Worm (Caenorhabditis elegans) whole organism, early embryonic: ENCODE results near the gene zmp-5.
A peak's percentile ranks its signal among the peaks of the same experiment; 100 is the strongest.

ENCODE experiments used
- B0310.2 ChIP-seq: sonication (generic microtip); optimal IDR thresholded peaks from 2 replicates; lab custom pipeline; 2016; ENCODE audit warnings: mild to moderate bottlenecking, missing genetic modification characterization, missing compliant biosample characterization
- F13C5.2 ChIP-seq: sonication (generic microtip); optimal IDR thresholded peaks from 2 replicates; lab custom pipeline; 2017; ENCODE audit warnings: mild to moderate bottlenecking, missing genetic modification characterization, inconsistent platforms, missing compliant biosample characterization
- aly-1 ChIP-seq: sonication (generic microtip); optimal IDR thresholded peaks from 2 replicates; lab custom pipeline; 2016; ENCODE audit warnings: missing genetic modification characterization, missing compliant biosample characterization
- ama-1 ChIP-seq: fragments of 150-350 bp; optimal IDR thresholded peaks from 2 replicates; lab custom pipeline; 2014
- ceh-13 ChIP-seq: fragments of 200-800 bp; sonication (Bioruptor generic); optimal IDR thresholded peaks from 2 replicates; lab custom pipeline; 2018; ENCODE audit warnings: mild to moderate bottlenecking, missing genetic modification characterization, missing compliant biosample characterization
- ceh-36 ChIP-seq: sonication (generic microtip); optimal IDR thresholded peaks from 2 replicates; lab custom pipeline; 2016; ENCODE audit warnings: missing genetic modification characterization, inconsistent platforms, missing compliant biosample characterization
- ets-7 ChIP-seq: sonication (generic microtip); optimal IDR thresholded peaks from 2 replicates; lab custom pipeline; 2016; ENCODE audit warnings: missing genotype, missing genetic modification characterization, missing compliant biosample characterization
- flt-1 ChIP-seq: fragments of 200-800 bp; sonication (Bioruptor generic); IDR thresholded peaks from 2 replicates; pipeline ENCODE4 v1.3.6; 2022; ENCODE audit warnings: missing genetic modification characterization, missing compliant biosample characterization
- hmbx-1 ChIP-seq: sonication (generic microtip); optimal IDR thresholded peaks from 2 replicates; lab custom pipeline; 2016; ENCODE audit warnings: mild to moderate bottlenecking, missing genetic modification characterization, missing compliant biosample characterization
- hmg-4 ChIP-seq: fragments of 200-800 bp; sonication (Bioruptor generic); optimal IDR thresholded peaks from 2 replicates; lab custom pipeline; 2018; ENCODE audit warnings: mild to moderate bottlenecking, missing genetic modification characterization, missing compliant biosample characterization
- hnd-1 ChIP-seq: sonication (generic microtip); optimal IDR thresholded peaks from 2 replicates; lab custom pipeline; 2016; ENCODE audit warnings: missing genetic modification characterization, missing compliant biosample characterization
- pes-1 ChIP-seq: fragments of 200-800 bp; sonication (Bioruptor generic); IDR thresholded peaks from 2 replicates; pipeline ENCODE4 v1.3.6; 2022; ENCODE audit warnings: missing genetic modification reagents, missing genetic modification characterization, missing compliant biosample characterization
- scrt-1 ChIP-seq: fragments of 200-800 bp; sonication (Bioruptor generic); IDR thresholded peaks from 2 replicates; pipeline ENCODE4 v1.3.6; 2022; ENCODE audit warnings: missing genetic modification characterization, missing compliant biosample characterization
- sea-1 ChIP-seq: fragments of 200-800 bp; sonication (Bioruptor generic); conservative IDR thresholded peaks from 2 replicates; pipeline ENCODE4 v1.3.6; 2022; ENCODE audit warnings: missing genetic modification characterization, missing compliant biosample characterization
- tbx-11 ChIP-seq: fragments of 200-800 bp; sonication (Bioruptor generic); IDR thresholded peaks from 2 replicates; pipeline ENCODE4 v1.3.6; 2022; ENCODE audit warnings: missing genetic modification characterization, missing compliant biosample characterization
- tbx-37 ChIP-seq: fragments of 200-800 bp; sonication (Bioruptor generic); conservative IDR thresholded peaks from 2 replicates; pipeline ENCODE4 v1.3.6; 2022; ENCODE audit warnings: missing genetic modification reagents, missing genetic modification characterization, missing compliant biosample characterization
- tra-4 ChIP-seq: sonication (generic microtip); optimal IDR thresholded peaks from 2 replicates; lab custom pipeline; 2017; ENCODE audit warnings: missing genetic modification characterization, missing compliant biosample characterization

Gene zmp-5

ce11 chrX:12637978-12638377 is 8.9 kb upstream of the zmp-5 start:
- TF ChIP-seq hmg-4 (GFP tag; lab: Kevin White, UChicago) (no peak), hnd-1 (tag; lab: Kevin White, UChicago) (no peak), tbx-37 (GFP tag; lab: Robert Waterston, UW) (no peak), scrt-1 (GFP tag; lab: Robert Waterston, UW) (no peak), sea-1 (GFP tag; lab: Robert Waterston, UW) (no peak), ceh-13 (no peak), pes-1 (GFP tag; lab: Robert Waterston, UW) (no peak), ama-1 (no peak), flt-1 (GFP tag; lab: Robert Waterston, UW) (no peak), F13C5.2 (tag; lab: Kevin White, UChicago) (no peak), aly-1 (tag; lab: Kevin White, UChicago) (no peak), hmbx-1 (no peak), ets-7 (tag; lab: Kevin White, UChicago) (no peak), B0310.2 (tag; lab: Kevin White, UChicago) (no peak), ceh-36 (no peak), tra-4 (no peak), tbx-11 (GFP tag; lab: Robert Waterston, UW) (no peak)

ce11 chrX:12640459-12640858 is 6.5 kb upstream of the zmp-5 start, which contains the start of gene R09A8.5:
Gene R09A8.5, minus strand, starts transcription at chrX:12640559.
- TF ChIP-seq F13C5.2 (tag; lab: Kevin White, UChicago) (no peak), scrt-1 (GFP tag; lab: Robert Waterston, UW) (no peak), hmg-4 (GFP tag; lab: Kevin White, UChicago) (no peak), hnd-1 (tag; lab: Kevin White, UChicago) (no peak), tra-4 (no peak), pes-1 (GFP tag; lab: Robert Waterston, UW) (no peak)

ce11 chrX:12640961-12641360 is 6.0 kb upstream of the zmp-5 start:
- no peak for TF ChIP-seq tbx-37 (GFP tag; lab: Robert Waterston, UW)
- no peak for TF ChIP-seq ceh-13

ce11 chrX:12642952-12643351 is 4.0 kb upstream of the zmp-5 start:
- TF ChIP-seq pes-1 (GFP tag; lab: Robert Waterston, UW) (no peak), hmg-4 (GFP tag; lab: Kevin White, UChicago) (no peak), sea-1 (GFP tag; lab: Robert Waterston, UW) (no peak), ets-7 (tag; lab: Kevin White, UChicago) (no peak), ceh-36 (no peak), ama-1 (no peak), B0310.2 (tag; lab: Kevin White, UChicago) (no peak), ceh-13 (no peak), flt-1 (GFP tag; lab: Robert Waterston, UW) (no peak), tbx-37 (GFP tag; lab: Robert Waterston, UW) (no peak), hnd-1 (tag; lab: Kevin White, UChicago) (no peak)

- TF ChIP-seq tra-4 (no peak), ceh-13 (no peak), hmg-4 (GFP tag; lab: Kevin White, UChicago) (no peak)
These were observed 1.1 kb upstream of the zmp-5 start for ce11 chrX:12645846-12646245.

- TF ChIP-seq aly-1 (tag; lab: Kevin White, UChicago) (no peak), hnd-1 (tag; lab: Kevin White, UChicago) (no peak), ceh-36 (no peak), ets-7 (tag; lab: Kevin White, UChicago) (no peak), ama-1 (no peak), pes-1 (GFP tag; lab: Robert Waterston, UW) (no peak), hmbx-1 (no peak), tra-4 (no peak), B0310.2 (tag; lab: Kevin White, UChicago) (no peak), hmg-4 (GFP tag; lab: Kevin White, UChicago) (no peak), flt-1 (GFP tag; lab: Robert Waterston, UW) (no peak), F13C5.2 (tag; lab: Kevin White, UChicago) (no peak), sea-1 (GFP tag; lab: Robert Waterston, UW) (no peak), tbx-37 (GFP tag; lab: Robert Waterston, UW) (no peak)
These were observed 8.5 kb downstream of the zmp-5 start for ce11 chrX:12655339-12655875.

- no peak for TF ChIP-seq ceh-36
- no peak for TF ChIP-seq tbx-37 (GFP tag; lab: Robert Waterston, UW)
- 0 out of 2 replicates have a peak, but pooled peaks have one; percentile 49 for TF ChIP-seq pes-1 (GFP tag; lab: Robert Waterston, UW)
- no peak for TF ChIP-seq scrt-1 (GFP tag; lab: Robert Waterston, UW)
- TF ChIP-seq flt-1 (GFP tag; lab: Robert Waterston, UW), result no peak
- TF ChIP-seq sea-1 (GFP tag; lab: Robert Waterston, UW), result no peak
- TF ChIP-seq ama-1, result no peak
These were observed 9.6 kb downstream of the zmp-5 start for ce11 chrX:12656420-12657033.

- no peak for TF ChIP-seq sea-1 (GFP tag; lab: Robert Waterston, UW)
- no peak for TF ChIP-seq F13C5.2 (tag; lab: Kevin White, UChicago)
- no peak for TF ChIP-seq hmbx-1
- TF ChIP-seq B0310.2 (tag; lab: Kevin White, UChicago), result no peak
- no peak for TF ChIP-seq hmg-4 (GFP tag; lab: Kevin White, UChicago)
- no peak for TF ChIP-seq ama-1
- no peak for TF ChIP-seq tbx-11 (GFP tag; lab: Robert Waterston, UW)
- no peak for TF ChIP-seq tbx-37 (GFP tag; lab: Robert Waterston, UW)
- TF ChIP-seq ets-7 (tag; lab: Kevin White, UChicago), result no peak
- no peak for TF ChIP-seq hnd-1 (tag; lab: Kevin White, UChicago)
- no peak for TF ChIP-seq flt-1 (GFP tag; lab: Robert Waterston, UW)
- no peak for TF ChIP-seq ceh-36
- TF ChIP-seq aly-1 (tag; lab: Kevin White, UChicago), result no peak
- no peak for TF ChIP-seq scrt-1 (GFP tag; lab: Robert Waterston, UW)
- TF ChIP-seq ceh-13, result no peak
- no peak for TF ChIP-seq pes-1 (GFP tag; lab: Robert Waterston, UW)
- TF ChIP-seq tra-4, result no peak
These were observed 12.9 kb downstream of the zmp-5 start, which contains the start of gene C02B4.3 for ce11 chrX:12659814-12660213. Gene C02B4.3, minus strand, starts transcription at chrX:12659847.
